Worm (Caenorhabditis elegans) whole organism, L2 larva: ENCODE data around the gene C06E4.8.

ENCODE experiments used
- C34F6.9 ChIP-seq: fragments of 150-350 bp; optimal IDR thresholded peaks from 2 replicates; lab custom pipeline; 2014; ENCODE audit warnings: missing biosample characterization, missing genetic modification characterization
- F13H6.1 ChIP-seq: sonication (generic microtip); optimal IDR thresholded peaks from 2 replicates; lab custom pipeline; 2016; ENCODE audit warnings: missing genetic modification characterization, missing compliant biosample characterization
- Y55F3AM.14 ChIP-seq: fragments of 200-800 bp; sonication (Bioruptor generic); optimal IDR thresholded peaks from 2 replicates; lab custom pipeline; 2018; ENCODE audit warnings: mild to moderate bottlenecking, missing genetic modification characterization, missing compliant biosample characterization
- ZK546.5 ChIP-seq: sonication (generic microtip); optimal IDR thresholded peaks from 2 replicates; lab custom pipeline; 2017; ENCODE audit warnings: missing biosample characterization, missing genetic modification characterization
- alr-1 ChIP-seq: fragments of 150-350 bp; optimal IDR thresholded peaks from 2 replicates; lab custom pipeline; 2014; ENCODE audit warnings: missing biosample characterization, missing genetic modification characterization
- aly-2 ChIP-seq: fragments of 150-350 bp; optimal IDR thresholded peaks from 2 replicates; lab custom pipeline; 2014; ENCODE audit warnings: missing biosample characterization, missing genetic modification characterization
- ama-1 ChIP-seq: fragments of 150-350 bp; optimal IDR thresholded peaks from 2 replicates; lab custom pipeline; 2018; ENCODE audit warnings: inconsistent platforms
- ceh-16 ChIP-seq: fragments of 150-350 bp; optimal IDR thresholded peaks from 2 replicates; lab custom pipeline; 2014; ENCODE audit warnings: missing biosample characterization, missing genetic modification characterization
- ceh-82 ChIP-seq: fragments of 150-350 bp; optimal IDR thresholded peaks from 2 replicates; lab custom pipeline; 2014; ENCODE audit warnings: missing biosample characterization, missing genetic modification characterization
- crh-2 ChIP-seq: sonication (generic microtip); optimal IDR thresholded peaks from 2 replicates; lab custom pipeline; 2017; ENCODE audit warnings: missing biosample characterization, missing genetic modification characterization
- elt-1 ChIP-seq: fragments of 150-350 bp; optimal IDR thresholded peaks from 2 replicates; lab custom pipeline; 2014; ENCODE audit warnings: missing biosample characterization, missing genetic modification characterization
- elt-3 ChIP-seq: sonication (generic microtip); optimal IDR thresholded peaks from 2 replicates; lab custom pipeline; 2017; ENCODE audit warnings: missing biosample characterization, missing genetic modification characterization
- fos-1 ChIP-seq: fragments of 150-350 bp; optimal IDR thresholded peaks from 2 replicates; lab custom pipeline; 2014; ENCODE audit warnings: missing biosample characterization, missing genetic modification characterization
- gmeb-1 ChIP-seq: fragments of 150-350 bp; optimal IDR thresholded peaks from 2 replicates; lab custom pipeline; 2014; ENCODE audit warnings: missing biosample characterization, missing genetic modification characterization
- lin-13 ChIP-seq: fragments of 150-350 bp; optimal IDR thresholded peaks from 2 replicates; lab custom pipeline; 2014; ENCODE audit warnings: missing biosample characterization, missing genetic modification reagents, missing genetic modification characterization
- lin-39 ChIP-seq: fragments of 150-350 bp; optimal IDR thresholded peaks from 2 replicates; lab custom pipeline; 2014; ENCODE audit warnings: missing biosample characterization, missing genetic modification reagents, missing genetic modification characterization
- lsy-2 ChIP-seq, 2 experiments: fragments of 150-350 bp in 1 of 2; sonication (generic microtip) in 1 of 2; optimal IDR thresholded peaks; 2 replicates each; lab custom pipeline; 2014 to 2017; ENCODE audit warnings: missing biosample characterization in 2 of 2, missing genetic modification characterization in 2 of 2
- mab-5 ChIP-seq: fragments of 150-350 bp; optimal IDR thresholded peaks from 2 replicates; lab custom pipeline; 2014; ENCODE audit warnings: missing biosample characterization, missing genetic modification characterization
- mbf-1 ChIP-seq: sonication (generic microtip); optimal IDR thresholded peaks from 2 replicates; lab custom pipeline; 2017; ENCODE audit warnings: missing biosample characterization, missing genetic modification characterization
- mdl-1 ChIP-seq, 2 experiments: fragments of 150-350 bp in 1 of 2; sonication (generic microtip) in 1 of 2; optimal IDR thresholded peaks; 2 replicates each; lab custom pipeline; 2017; ENCODE audit warnings: missing biosample characterization in 2 of 2, missing genetic modification characterization in 2 of 2
- nhr-10 ChIP-seq: sonication (generic microtip); optimal IDR thresholded peaks from 2 replicates; lab custom pipeline; 2017; ENCODE audit warnings: missing biosample characterization, missing genetic modification characterization
- nhr-11 ChIP-seq: fragments of 150-350 bp; optimal IDR thresholded peaks from 2 replicates; lab custom pipeline; 2014; ENCODE audit warnings: missing biosample characterization, missing genetic modification characterization
- nhr-129 ChIP-seq: fragments of 150-350 bp; optimal IDR thresholded peaks from 2 replicates; lab custom pipeline; 2014; ENCODE audit warnings: missing biosample characterization, missing genetic modification characterization
- nhr-21 ChIP-seq: fragments of 150-350 bp; optimal IDR thresholded peaks from 2 replicates; lab custom pipeline; 2014; ENCODE audit warnings: missing biosample characterization, missing genetic modification characterization
- nhr-23 ChIP-seq: fragments of 150-350 bp; optimal IDR thresholded peaks from 2 replicates; lab custom pipeline; 2014; ENCODE audit warnings: missing biosample characterization, missing genetic modification reagents, missing genetic modification characterization
- nhr-25 ChIP-seq: fragments of 150-350 bp; sonication (generic microtip); optimal IDR thresholded peaks from 3 replicates; lab custom pipeline; 2014; ENCODE audit warnings: missing biosample characterization, missing genetic modification characterization
- nhr-6 ChIP-seq: fragments of 150-350 bp; optimal IDR thresholded peaks from 2 replicates; lab custom pipeline; 2014; ENCODE audit warnings: missing biosample characterization, missing genetic modification characterization
- nhr-77 ChIP-seq: fragments of 150-350 bp; optimal IDR thresholded peaks from 2 replicates; lab custom pipeline; 2014; ENCODE audit warnings: missing biosample characterization, missing genetic modification characterization
- peb-1 ChIP-seq: fragments of 150-350 bp; optimal IDR thresholded peaks from 2 replicates; lab custom pipeline; 2014; ENCODE audit warnings: missing biosample characterization, missing genetic modification characterization
- skn-1 ChIP-seq: sonication (generic microtip); optimal IDR thresholded peaks from 2 replicates; lab custom pipeline; 2017; ENCODE audit warnings: missing biosample characterization, missing genetic modification characterization
- sma-3 ChIP-seq: sonication (generic microtip); optimal IDR thresholded peaks from 2 replicates; lab custom pipeline; 2016; ENCODE audit warnings: missing genetic modification reagents, missing genetic modification characterization, missing compliant biosample characterization
- sma-9 ChIP-seq, 2 experiments: fragments of 150-350 bp in 1 of 2; sonication (generic microtip) in 1 of 2; optimal IDR thresholded peaks; 2 replicates each; lab custom pipeline; 2014 to 2016; ENCODE audit warnings: missing genetic modification characterization in 2 of 2, mild to moderate bottlenecking in 1 of 2, missing biosample characterization in 1 of 2, missing compliant biosample characterization in 1 of 2, missing genetic modification reagents in 1 of 2, moderate library complexity in 1 of 2
- snpc-4 ChIP-seq: fragments of 150-350 bp; optimal IDR thresholded peaks from 2 replicates; lab custom pipeline; 2014; ENCODE audit warnings: missing biosample characterization, missing genetic modification characterization
- unc-39 ChIP-seq: fragments of 150-350 bp; optimal IDR thresholded peaks from 2 replicates; lab custom pipeline; 2014; ENCODE audit warnings: missing biosample characterization, missing genetic modification characterization
- unc-55 ChIP-seq: fragments of 150-350 bp; sonication (generic microtip); optimal IDR thresholded peaks from 3 replicates; lab custom pipeline; 2014; ENCODE audit warnings: missing biosample characterization, missing genetic modification reagents, missing genetic modification characterization
- unc-62 ChIP-seq: fragments of 150-350 bp; optimal IDR thresholded peaks from 2 replicates; lab custom pipeline; 2014; ENCODE audit warnings: missing biosample characterization, missing genetic modification reagents, missing genetic modification characterization
- ztf-1 ChIP-seq: fragments of 200-800 bp; sonication (Bioruptor generic); conservative IDR thresholded peaks from 2 replicates; pipeline ENCODE4 v1.3.6; 2022; ENCODE audit warnings: missing genetic modification characterization, missing compliant biosample characterization
- ztf-11 ChIP-seq: sonication (generic microtip); optimal IDR thresholded peaks from 2 replicates; lab custom pipeline; 2017; ENCODE audit warnings: missing biosample characterization, missing genetic modification characterization

Gene C06E4.8

DNA sequence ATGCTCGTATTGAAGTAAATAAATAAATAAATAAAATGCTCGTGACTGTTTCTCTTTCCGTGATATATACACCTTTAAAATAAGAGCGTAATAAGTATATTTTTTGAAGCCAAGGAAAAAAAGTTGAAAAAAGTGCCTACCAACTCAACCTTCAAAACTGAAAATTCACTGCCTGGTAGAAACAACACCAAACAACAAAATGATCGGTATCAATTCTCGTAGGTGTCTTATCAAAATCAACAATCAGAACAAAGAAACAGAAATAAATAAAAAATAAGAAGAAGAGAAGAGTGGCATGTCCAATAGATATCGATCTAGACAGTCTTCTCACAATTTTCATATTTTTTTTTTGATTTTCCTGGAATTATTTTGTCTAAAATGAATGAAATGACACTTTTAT is 41.8 kb downstream of the C06E4.8 start, which contains the start of gene afmd-1:
Gene afmd-1, plus strand, starts transcription at position 316 of the 400 bp plus-strand sequence.
- TF ChIP-seq nhr-21 (tag; lab: Kevin White, UChicago) (no peak), alr-1 (no peak), nhr-6 (tag; lab: Kevin White, UChicago) (no peak), nhr-23 (no peak), fos-1 (tag; lab: Kevin White, UChicago) (no peak), crh-2 (tag; lab: Kevin White, UChicago) (no peak)

DNA sequence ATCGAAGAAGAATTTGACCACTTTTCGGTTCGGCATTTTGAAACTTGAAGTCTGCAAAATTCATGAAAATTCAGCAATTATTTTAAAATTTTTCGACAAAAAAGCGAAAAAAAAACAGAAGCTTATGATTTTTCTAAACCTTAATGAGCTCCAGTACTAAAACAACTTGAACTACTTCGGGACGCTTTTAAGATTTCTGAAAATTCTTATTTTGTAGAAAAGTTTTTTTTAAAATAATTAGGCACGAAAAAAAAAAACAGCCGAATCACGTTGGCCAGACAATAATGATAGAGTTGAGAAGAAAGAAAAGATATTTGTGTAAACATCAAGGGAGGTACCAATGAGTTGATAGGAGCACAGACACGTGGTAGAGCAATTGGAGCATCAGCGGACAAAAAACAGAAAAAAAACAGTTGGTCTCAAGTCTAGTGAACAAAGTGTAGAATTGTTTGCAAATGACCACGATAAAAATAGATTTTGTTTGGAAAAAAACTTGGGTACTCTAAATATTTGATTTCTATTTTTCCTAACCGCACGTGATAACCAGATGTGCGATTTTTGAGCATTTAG is 43.4 kb downstream of the C06E4.8 start, which contains the start of gene gstk-2:
Gene gstk-2, minus strand, starts transcription at position 51 of the 570 bp plus-strand sequence.
- TF ChIP-seq sma-9 (GFP tag; optimal IDR thresholded peaks at IDR 0.05; lab: Kevin White, UChicago) (peak; percentile 62), sma-9 (tag; optimal IDR thresholded peaks at IDR 0.05; lab: Kevin White, UChicago) (no peak), nhr-129 (tag; lab: Kevin White, UChicago) (peak; percentile 57), aly-2 (no peak), F13H6.1 (tag; lab: Kevin White, UChicago) (peak; percentile 65), lsy-2 (tag; optimal IDR thresholded peaks at IDR 0.05; lab: Kevin White, UChicago) (peak in 1 of 2 experiments; percentile 9), nhr-23 (no peak), mdl-1 (tag; optimal IDR thresholded peaks at IDR 0.05; lab: Kevin White, UChicago) (no peak), C34F6.9 (peak; percentile 42), mab-5 (no peak), ztf-1 (GFP tag; lab: Robert Waterston, UW) (no peak)

DNA sequence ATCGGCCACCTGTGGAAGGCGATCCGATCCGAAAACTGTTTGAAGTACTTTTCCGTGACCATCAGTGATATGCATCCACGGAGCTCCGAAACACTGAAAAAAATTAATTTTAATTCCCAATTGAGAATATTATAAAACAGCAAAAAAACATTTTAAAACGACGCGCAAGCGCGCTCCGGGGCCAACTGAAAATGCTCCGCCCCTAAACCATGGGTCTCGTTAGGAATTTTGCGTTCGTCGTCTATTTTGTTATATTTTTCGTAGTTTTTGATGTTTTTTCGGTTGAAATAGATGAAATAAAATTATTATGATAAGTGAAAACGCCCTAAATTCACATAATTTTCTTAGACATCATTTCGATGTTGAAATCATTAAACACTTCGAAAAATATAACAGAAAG is 45.1 kb downstream of the C06E4.8 start:
- TF ChIP-seq sma-3 (GFP tag; lab: Kevin White, UChicago) (no peak), nhr-25 (tag; lab: Kevin White, UChicago) (peak; percentile 25), ceh-16 (no peak)

DNA sequence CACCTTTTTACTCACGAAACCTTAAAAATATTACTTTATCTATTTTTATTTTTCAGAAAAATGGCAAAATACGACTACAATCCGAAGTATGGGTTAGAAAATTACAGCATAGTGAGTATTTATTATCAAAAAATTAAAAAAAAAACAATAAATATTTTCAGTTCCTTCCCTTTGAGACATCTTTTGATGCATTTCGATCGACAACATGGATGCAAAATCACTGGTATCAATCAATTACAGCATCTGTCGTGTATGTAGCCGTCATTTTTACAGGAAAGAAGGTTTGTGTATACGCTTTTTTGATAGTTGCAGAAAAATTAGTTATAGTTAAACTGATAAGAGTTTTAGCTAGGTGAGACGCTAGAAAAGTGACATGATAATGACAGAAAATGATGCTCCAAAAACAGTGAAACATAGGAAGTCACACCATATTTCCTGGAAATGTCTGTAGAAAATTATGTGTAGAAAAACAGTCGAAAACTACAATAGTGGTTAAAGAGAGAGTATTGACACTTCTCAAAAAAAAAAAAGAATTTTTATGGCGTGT is 47.9 kb downstream of the C06E4.8 start, which contains the start of gene elo-3:
Gene elo-3, plus strand, starts transcription at position 51 of the 547 bp plus-strand sequence.
- TF ChIP-seq fos-1 (tag; lab: Kevin White, UChicago): peak; percentile 61
- TF ChIP-seq nhr-21 (tag; lab: Kevin White, UChicago): no peak
- TF ChIP-seq, all 48 proteins: peak for 1

DNA sequence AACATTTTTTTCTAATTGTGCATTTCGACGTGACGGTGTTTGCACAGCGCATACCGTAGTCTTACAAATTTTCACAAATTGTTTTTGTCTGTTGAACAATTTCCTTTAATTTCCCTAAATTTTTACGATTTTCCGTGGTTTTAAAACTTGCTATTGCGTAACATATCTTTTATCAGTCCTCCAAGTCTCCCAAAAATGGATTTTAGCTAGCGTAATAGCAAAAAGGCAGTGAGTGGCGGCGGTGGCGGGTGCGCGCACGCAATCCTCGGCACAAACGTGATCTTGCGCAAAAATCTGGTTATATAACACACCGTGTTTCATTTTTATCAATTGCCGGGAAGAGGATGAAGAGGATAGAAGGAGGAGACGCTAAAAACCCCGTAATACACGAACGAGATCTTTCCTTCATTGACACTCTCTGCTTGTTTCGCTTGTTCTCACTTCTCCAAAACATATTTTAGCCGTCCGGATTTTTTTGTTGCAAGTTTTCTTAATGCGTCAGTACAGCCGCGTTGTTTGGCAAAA is 49.4 kb downstream of the C06E4.8 start:
- TF ChIP-seq elt-3 (tag; lab: Kevin White, UChicago) (no peak), lsy-2 (tag; optimal IDR thresholded peaks at IDR 0.05; lab: Kevin White, UChicago) (peak in 1 of 2 experiments; percentile 15), crh-2 (tag; lab: Kevin White, UChicago) (no peak), nhr-21 (tag; lab: Kevin White, UChicago) (peak; percentile 47)

DNA sequence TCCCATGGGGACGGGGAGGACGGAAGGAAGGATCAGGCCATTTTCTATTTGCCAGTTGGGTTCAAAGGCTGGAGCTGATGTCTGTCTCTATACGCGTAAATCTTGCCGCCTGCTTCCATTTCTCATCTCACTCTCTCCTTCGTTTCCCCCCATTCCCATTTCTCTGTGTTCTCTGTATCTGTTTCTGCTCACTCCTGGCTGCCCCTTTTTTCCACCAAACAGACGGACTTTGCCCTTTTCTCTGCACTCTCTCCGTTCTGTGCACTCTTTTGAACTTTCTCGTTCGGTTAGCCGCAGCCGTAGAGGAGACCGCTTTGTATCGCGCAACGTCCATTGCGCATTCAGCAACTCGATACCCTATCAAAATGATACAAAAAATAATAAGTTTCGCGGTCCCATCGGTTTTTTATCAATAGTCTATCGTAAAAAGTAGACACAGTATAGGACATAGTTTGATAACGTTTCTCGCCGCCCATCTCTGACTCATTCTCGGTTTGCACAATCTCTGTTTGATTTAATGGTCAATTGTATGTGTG is 50.2 kb downstream of the C06E4.8 start:
- TF ChIP-seq mbf-1 (no peak), ama-1 (lab: Kevin White, UChicago) (no peak), crh-2 (tag; lab: Kevin White, UChicago) (peak; percentile 22), nhr-11 (tag; lab: Kevin White, UChicago) (peak; percentile 14), nhr-23 (no peak), gmeb-1 (tag; lab: Kevin White, UChicago) (no peak), C34F6.9 (peak; percentile 77), lin-13 (GFP tag; lab: Kevin White, UChicago) (peak; percentile 44), unc-62 (GFP tag; lab: Kevin White, UChicago) (no peak), alr-1 (no peak), elt-3 (tag; lab: Kevin White, UChicago) (no peak), nhr-77 (tag; lab: Kevin White, UChicago) (no peak), aly-2 (no peak), ceh-82 (tag; lab: Kevin White, UChicago) (no peak), nhr-10 (tag; lab: Kevin White, UChicago) (no peak), skn-1 (tag; lab: Kevin White, UChicago) (no peak), nhr-25 (tag; lab: Kevin White, UChicago) (no peak), unc-55 (peak; percentile 49), unc-39 (no peak), sma-9 (GFP tag; optimal IDR thresholded peaks at IDR 0.05; lab: Kevin White, UChicago) (peak; percentile 42), sma-9 (tag; optimal IDR thresholded peaks at IDR 0.05; lab: Kevin White, UChicago) (no peak), ztf-11 (tag; lab: Kevin White, UChicago) (no peak), nhr-6 (tag; lab: Kevin White, UChicago) (no peak), elt-1 (tag; lab: Kevin White, UChicago) (no peak), mdl-1 (tag; optimal IDR thresholded peaks at IDR 0.05; lab: Kevin White, UChicago) (peak in 1 of 2 experiments; percentile 22), nhr-21 (tag; lab: Kevin White, UChicago) (peak; percentile 36), ceh-16 (peak; percentile 12), ZK546.5 (tag; lab: Kevin White, UChicago) (no peak), peb-1 (tag; lab: Kevin White, UChicago) (no peak), snpc-4 (tag; lab: Kevin White, UChicago) (no peak), sma-3 (GFP tag; lab: Kevin White, UChicago) (peak; percentile 50), mab-5 (peak; percentile 26), Y55F3AM.14 (peak; percentile 28), lin-39 (no peak)
